Fruit fly (Drosophila melanogaster) whole organism, embryonic: ENCODE results near the gene CG33784.
A peak's percentile ranks its signal among the peaks of the same experiment; 100 is the strongest.

Experiments used
- Asciz ChIP-seq: fragments of 200-800 bp; sonication (Bioruptor generic); optimal IDR thresholded peaks from 2 replicates; lab custom pipeline; 2017; ENCODE audit warnings: missing biosample characterization, mild to moderate bottlenecking, missing genetic modification characterization, missing genetic modification reagents
- Bgb ChIP-seq: fragments of 200-800 bp; sonication (Bioruptor generic); IDR thresholded peaks from 2 replicates; pipeline ENCODE4 v1.3.6; 2022; ENCODE audit warnings: missing biosample characterization, missing genetic modification characterization; ENCODE audit not compliant: partially characterized antibody
- CG10209 ChIP-seq: fragments of 200-800 bp; sonication (Bioruptor generic); optimal IDR thresholded peaks from 3 replicates; lab custom pipeline; 2017; ENCODE audit warnings: missing biosample characterization, mild to moderate bottlenecking, missing genetic modification characterization, missing genetic modification reagents
- CG10979 ChIP-seq: fragments of 200-800 bp; sonication (Bioruptor generic); optimal IDR thresholded peaks from 2 replicates; lab custom pipeline; 2018; ENCODE audit warnings: missing biosample characterization, mild to moderate bottlenecking, missing genetic modification characterization, moderate library complexity
- CG12744 ChIP-seq: fragments of 200-800 bp; sonication (Bioruptor generic); optimal IDR thresholded peaks from 2 replicates; lab custom pipeline; 2016; ENCODE audit warnings: missing biosample characterization, missing genetic modification characterization
- CG13775 ChIP-seq: fragments of 200-800 bp; sonication (Bioruptor generic); optimal IDR thresholded peaks from 3 replicates; lab custom pipeline; 2017; ENCODE audit warnings: missing biosample characterization, mild to moderate bottlenecking, missing genetic modification characterization
- CG14014 ChIP-seq: fragments of 200-800 bp; sonication (Bioruptor generic); IDR thresholded peaks from 2 replicates; pipeline ENCODE4 v1.3.6; 2022; ENCODE audit warnings: missing biosample characterization, missing genetic modification characterization
- CG14441 ChIP-seq: fragments of 200-800 bp; sonication (Bioruptor generic); IDR thresholded peaks from 2 replicates; pipeline ENCODE4 v1.3.6; 2022; ENCODE audit warnings: missing biosample characterization, missing genetic modification characterization
- CG14710 ChIP-seq: fragments of 200-800 bp; sonication (Bioruptor generic); optimal IDR thresholded peaks from 3 replicates; lab custom pipeline; 2019; ENCODE audit warnings: missing biosample characterization, mild to moderate bottlenecking, missing genetic modification characterization, moderate library complexity
- CG15514 ChIP-seq: fragments of 200-800 bp; sonication (Bioruptor generic); optimal IDR thresholded peaks from 3 replicates; lab custom pipeline; 2017; ENCODE audit warnings: missing biosample characterization, missing genetic modification characterization, mild to moderate bottlenecking, moderate library complexity, missing genetic modification reagents
- CG16815 ChIP-seq: fragments of 200-800 bp; sonication (Bioruptor generic); optimal IDR thresholded peaks from 3 replicates; lab custom pipeline; 2017; ENCODE audit warnings: missing biosample characterization, mild to moderate bottlenecking, missing genetic modification characterization
- CG17328 ChIP-seq: fragments of 200-800 bp; sonication (Bioruptor generic); IDR thresholded peaks from 2 replicates; pipeline ENCODE4 v1.3.6; 2022; ENCODE audit warnings: missing biosample characterization, missing genetic modification characterization
- CG17385 ChIP-seq: fragments of 200-800 bp; sonication (Bioruptor generic); optimal IDR thresholded peaks from 3 replicates; lab custom pipeline; 2018; ENCODE audit warnings: missing biosample characterization, mild to moderate bottlenecking, missing genetic modification characterization
- CG18476 ChIP-seq: fragments of 200-800 bp; sonication (Bioruptor generic); optimal IDR thresholded peaks from 2 replicates; lab custom pipeline; 2016; ENCODE audit warnings: missing biosample characterization, mild to moderate bottlenecking, missing genetic modification characterization
- CG2116 ChIP-seq: fragments of 200-800 bp; sonication (Bioruptor generic); optimal IDR thresholded peaks from 3 replicates; lab custom pipeline; 2018; ENCODE audit warnings: missing biosample characterization, mild to moderate bottlenecking, missing genetic modification characterization
- CG2712 ChIP-seq: fragments of 200-800 bp; optimal IDR thresholded peaks from 3 replicates; lab custom pipeline; 2019; ENCODE audit warnings: missing biosample characterization, mild to moderate bottlenecking, missing genetic modification characterization, moderate library complexity
- CG2889 ChIP-seq: fragments of 200-800 bp; sonication (Bioruptor generic); IDR thresholded peaks from 3 replicates; pipeline ENCODE4 v1.3.6; 2022; ENCODE audit warnings: missing biosample characterization, missing genetic modification characterization
- CG30403 ChIP-seq: fragments of 200-800 bp; sonication (Bioruptor generic); optimal IDR thresholded peaks from 3 replicates; lab custom pipeline; 2016; ENCODE audit warnings: missing biosample characterization, missing genetic modification characterization
- CG31388 ChIP-seq: fragments of 200-800 bp; sonication (Bioruptor generic); optimal IDR thresholded peaks from 2 replicates; lab custom pipeline; 2016; ENCODE audit warnings: missing biosample characterization, missing genetic modification characterization
- CG33557 ChIP-seq: fragments of 200-800 bp; sonication (Bioruptor generic); optimal IDR thresholded peaks from 2 replicates; lab custom pipeline; 2019; ENCODE audit warnings: missing biosample characterization, mild to moderate bottlenecking, missing genetic modification characterization, moderate library complexity
- CG4617 ChIP-seq: fragments of 200-800 bp; sonication (Bioruptor generic); optimal IDR thresholded peaks from 3 replicates; lab custom pipeline; 2016; ENCODE audit warnings: missing biosample characterization, missing genetic modification characterization, borderline replicate concordance
- CG5953 ChIP-seq: fragments of 200-800 bp; sonication (Bioruptor generic); IDR thresholded peaks from 2 replicates; pipeline ENCODE4 v1.3.6; 2022; ENCODE audit warnings: missing biosample characterization, missing genetic modification characterization
- CG7928 ChIP-seq: fragments of 200-800 bp; sonication (Bioruptor generic); optimal IDR thresholded peaks from 2 replicates; lab custom pipeline; 2017; ENCODE audit warnings: missing biosample characterization, mild to moderate bottlenecking, missing genetic modification characterization
- CG7963 ChIP-seq: fragments of 200-800 bp; sonication (Bioruptor generic); IDR thresholded peaks from 3 replicates; pipeline ENCODE4 v1.3.6; 2022; ENCODE audit warnings: missing biosample characterization, missing genetic modification characterization; ENCODE audit not compliant: partially characterized antibody
- CG8388 ChIP-seq: fragments of 200-800 bp; sonication (Bioruptor generic); optimal IDR thresholded peaks from 2 replicates; lab custom pipeline; 2019; ENCODE audit warnings: missing biosample characterization, mild to moderate bottlenecking, missing genetic modification characterization, moderate library complexity
- CG8924 ChIP-seq: fragments of 200-800 bp; optimal IDR thresholded peaks from 3 replicates; lab custom pipeline; 2019; ENCODE audit warnings: missing biosample characterization, mild to moderate bottlenecking, missing genetic modification characterization, moderate library complexity
- CG9817 ChIP-seq: fragments of 200-800 bp; sonication (Bioruptor generic); optimal IDR thresholded peaks from 2 replicates; lab custom pipeline; 2018; ENCODE audit warnings: missing biosample characterization, mild to moderate bottlenecking, missing genetic modification characterization, moderate library complexity
- Camta ChIP-seq: fragments of 200-800 bp; sonication (Bioruptor generic); optimal IDR thresholded peaks from 2 replicates; lab custom pipeline; 2016; ENCODE audit warnings: missing biosample characterization, missing genetic modification characterization
- Dip3 ChIP-seq: fragments of 200-800 bp; sonication (Bioruptor generic); optimal IDR thresholded peaks from 3 replicates; lab custom pipeline; 2016; ENCODE audit warnings: missing biosample characterization, missing genetic modification characterization
- Elba2 ChIP-seq: fragments of 200-800 bp; sonication (Bioruptor generic); optimal IDR thresholded peaks from 3 replicates; lab custom pipeline; 2016; ENCODE audit warnings: missing biosample characterization, missing genetic modification characterization
- GATAe ChIP-seq: fragments of 200-800 bp; sonication (Bioruptor generic); conservative IDR thresholded peaks from 2 replicates; pipeline ENCODE4 v1.3.6; 2022; ENCODE audit warnings: missing biosample characterization, missing genetic modification characterization
- HLH4C ChIP-seq: fragments of 200-800 bp; sonication (Bioruptor generic); IDR thresholded peaks from 3 replicates; pipeline ENCODE4 v1.3.6; 2022; ENCODE audit warnings: missing biosample characterization, missing genetic modification characterization; ENCODE audit not compliant: partially characterized antibody
- Hand ChIP-seq: fragments of 200-800 bp; sonication (Bioruptor generic); optimal IDR thresholded peaks from 2 replicates; lab custom pipeline; 2017; ENCODE audit warnings: mild to moderate bottlenecking, missing biosample characterization, missing genetic modification reagents, missing genetic modification characterization
- Kr ChIP-seq: fragments of 200-800 bp; sonication (Bioruptor generic); optimal IDR thresholded peaks from 2 replicates; lab custom pipeline; 2017; ENCODE audit warnings: missing biosample characterization, mild to moderate bottlenecking, missing genetic modification characterization
- Lpt ChIP-seq: fragments of >200 bp; optimal IDR thresholded peaks from 2 replicates; lab custom pipeline; 2018; ENCODE audit warnings: missing biosample characterization, missing genetic modification characterization
- Nf-YA ChIP-seq: fragments of 200-800 bp; sonication (Bioruptor generic); IDR thresholded peaks from 2 replicates; pipeline ENCODE4 v1.3.6; 2022; ENCODE audit warnings: missing biosample characterization, missing genetic modification characterization
- Sox100B ChIP-seq: fragments of 200-800 bp; sonication (Bioruptor generic); optimal IDR thresholded peaks from 3 replicates; lab custom pipeline; 2018; ENCODE audit warnings: missing biosample characterization, mild to moderate bottlenecking, missing genetic modification characterization
- Taf1 ChIP-seq: fragments of 200-800 bp; sonication (Bioruptor generic); IDR thresholded peaks from 2 replicates; pipeline ENCODE4 v1.3.6; 2022; ENCODE audit warnings: missing biosample characterization, missing genetic modification characterization
- ab ChIP-seq: fragments of 200-800 bp; sonication (Bioruptor generic); optimal IDR thresholded peaks from 2 replicates; lab custom pipeline; 2016; ENCODE audit warnings: missing biosample characterization, missing genetic modification characterization
- ap ChIP-seq: fragments of 200-800 bp; sonication (Bioruptor generic); IDR thresholded peaks from 2 replicates; pipeline ENCODE4 v1.3.6; 2022; ENCODE audit warnings: missing biosample characterization, missing genetic modification characterization
- chn ChIP-seq: fragments of 200-800 bp; sonication (Bioruptor generic); optimal IDR thresholded peaks from 2 replicates; lab custom pipeline; 2016; ENCODE audit warnings: missing biosample characterization, missing genetic modification characterization
- ci ChIP-seq: fragments of 200-800 bp; sonication (Bioruptor generic); IDR thresholded peaks from 3 replicates; pipeline ENCODE4 v1.3.6; 2022; ENCODE audit warnings: missing biosample characterization, missing genetic modification characterization
- corto ChIP-seq: fragments of 200-800 bp; sonication (Bioruptor generic); optimal IDR thresholded peaks from 2 replicates; lab custom pipeline; 2016; ENCODE audit warnings: missing biosample characterization, mild to moderate bottlenecking, missing genetic modification characterization, moderate library complexity
- croc ChIP-seq: fragments of 200-800 bp; sonication (Bioruptor generic); conservative IDR thresholded peaks from 3 replicates; pipeline ENCODE4 v1.3.6; 2022; ENCODE audit warnings: missing biosample characterization, missing genetic modification characterization
- grn ChIP-seq: fragments of 200-800 bp; sonication (Bioruptor generic); optimal IDR thresholded peaks from 3 replicates; lab custom pipeline; 2017; ENCODE audit warnings: missing biosample characterization, missing genetic modification characterization
- lilli ChIP-seq: fragments of 200-800 bp; sonication (Bioruptor generic); optimal IDR thresholded peaks from 3 replicates; lab custom pipeline; 2016; ENCODE audit warnings: missing biosample characterization, missing genetic modification characterization
- nerfin-2 ChIP-seq: fragments of 200-800 bp; sonication (Bioruptor generic); IDR thresholded peaks from 2 replicates; pipeline ENCODE4 v1.3.6; 2022; ENCODE audit warnings: missing biosample characterization, missing genetic modification characterization; ENCODE audit not compliant: partially characterized antibody
- p53 ChIP-seq: fragments of 200-800 bp; sonication (Bioruptor generic); optimal IDR thresholded peaks from 2 replicates; lab custom pipeline; 2016; ENCODE audit warnings: missing biosample characterization, missing genetic modification characterization
- scrt ChIP-seq: fragments of 200-800 bp; sonication (Bioruptor generic); optimal IDR thresholded peaks from 2 replicates; lab custom pipeline; 2018; ENCODE audit warnings: missing biosample characterization, mild to moderate bottlenecking, missing genetic modification characterization, moderate library complexity
- tgo ChIP-seq: fragments of 200-800 bp; sonication (Bioruptor generic); IDR thresholded peaks from 3 replicates; pipeline ENCODE4 v1.3.6; 2022; ENCODE audit warnings: missing biosample characterization, missing genetic modification characterization
- wek ChIP-seq: fragments of 200-800 bp; sonication (Bioruptor generic); optimal IDR thresholded peaks from 3 replicates; lab custom pipeline; 2018; ENCODE audit warnings: missing biosample characterization, mild to moderate bottlenecking, missing genetic modification characterization, moderate library complexity

Gene CG33784

DNA sequence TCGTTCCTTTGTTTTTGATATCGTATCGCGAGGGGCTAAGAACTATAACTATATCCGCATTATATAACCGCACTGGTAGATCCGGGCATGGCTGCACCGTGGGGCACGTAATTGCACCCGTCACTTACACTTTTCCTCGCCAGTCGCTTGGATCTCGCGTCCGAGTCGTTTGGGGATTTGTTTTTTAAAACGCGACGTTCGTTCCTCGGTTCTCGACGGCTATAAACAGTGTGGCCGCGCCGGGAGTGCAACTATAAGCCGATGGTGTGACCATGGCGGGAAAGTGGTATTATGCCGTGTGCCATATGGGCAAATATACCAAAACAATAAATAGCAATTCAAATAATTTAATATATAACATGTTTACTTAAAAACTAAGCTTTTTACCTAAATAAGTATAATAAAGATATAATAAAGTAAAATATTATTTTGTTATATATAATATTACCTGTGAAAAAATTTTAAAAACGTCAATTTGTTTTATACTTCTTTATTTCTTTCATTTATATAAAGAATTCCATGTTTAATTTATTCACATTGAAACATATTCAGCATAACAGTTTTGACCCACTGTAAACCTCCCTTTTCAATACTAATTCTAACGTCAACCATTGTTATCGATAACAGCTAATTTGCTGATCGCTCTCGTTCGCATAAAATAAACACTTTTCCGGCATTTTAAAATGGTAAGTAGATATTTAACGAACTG lies 24.9 kb upstream of the CG33784 start, which contains the start of the genes Mical and CG3909 (continued):
- TF ChIP-seq tgo (GFP tag; lab: Robert Waterston, UW) (peak; percentile 95), Asciz (GFP tag; lab: Kevin White, UChicago) (peak; percentile 40), CG15514 (peak; percentile 59), CG12744 (GFP tag; lab: Kevin White, UChicago) (no peak), CG4617 (GFP tag; lab: Kevin White, UChicago) (peak; percentile 34), croc (GFP tag; lab: Robert Waterston, UW) (peak; percentile 53), CG14014 (GFP tag; lab: Robert Waterston, UW) (peak; percentile 90), Lpt (GFP tag; lab: Kevin White, UChicago) (no peak), CG31388 (GFP tag; lab: Kevin White, UChicago) (peak; percentile 65), CG2889 (peak; percentile 90), CG8924 (tag; lab: Kevin White, UChicago) (peak; percentile 92), CG10209 (GFP tag; lab: Kevin White, UChicago) (peak; percentile 76), CG17328 (peak; percentile 86), Hand (GFP tag; lab: Kevin White, UChicago) (peak; percentile 60), CG7963 (no peak; the same call in 2 of the 3 replicates), Taf1 (GFP tag; lab: Robert Waterston, UW) (peak; percentile 87), Sox100B (GFP tag; lab: Kevin White, UChicago) (peak; percentile 83), CG9817 (peak; percentile 84), p53 (no peak), chn (no peak), CG18476 (peak; percentile 45), CG5953 (peak; percentile 67), lilli (peak; percentile 66), CG7928 (GFP tag; lab: Kevin White, UChicago) (no peak), HLH4C (peak; percentile 64), CG13775 (GFP tag; lab: Kevin White, UChicago) (peak; percentile 80), grn (GFP tag; lab: Kevin White, UChicago) (no peak), CG30403 (GFP tag; lab: Kevin White, UChicago) (peak; percentile 85), Elba2 (GFP tag; lab: Kevin White, UChicago) (no peak), corto (GFP tag; lab: Kevin White, UChicago) (peak; percentile 47), Kr (no peak), CG33557 (GFP tag; lab: Kevin White, UChicago) (peak; percentile 31)

DNA sequence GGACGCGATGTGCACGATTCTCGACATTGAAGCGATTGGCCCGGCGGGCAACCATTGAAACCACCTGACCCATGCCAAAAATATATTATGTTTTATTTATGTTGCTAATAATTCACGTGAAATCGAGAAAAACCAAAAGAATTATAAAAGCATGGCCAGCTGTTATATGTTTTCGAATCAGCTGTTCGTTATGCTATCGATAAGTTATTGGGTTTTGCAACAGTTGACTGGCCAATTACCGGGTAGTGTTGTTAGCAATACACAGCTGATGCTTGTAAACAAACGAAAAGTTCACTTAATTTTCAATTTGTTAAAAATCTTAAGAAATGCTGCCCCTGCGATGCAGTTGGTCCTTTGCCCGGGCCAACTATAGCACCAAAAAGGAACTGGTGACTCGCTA lies 22.4 kb upstream of the CG33784 start, which contains the start of the genes CG11722 and mtTFB2:
CG11722 (minus strand) TSS at position 200 of the 400 bp plus-strand sequence.
mtTFB2 (plus strand) TSS at position 232 of the 400 bp plus-strand sequence.
- TF ChIP-seq CG33557 (GFP tag; lab: Kevin White, UChicago) = no peak
- no peak for TF ChIP-seq ci (GFP tag; lab: Robert Waterston, UW)
- TF ChIP-seq CG14441 (GFP tag; lab: Robert Waterston, UW) = no peak
- TF ChIP-seq CG2712 (tag; lab: Kevin White, UChicago) = peak; percentile 3
- no peak for TF ChIP-seq ab (GFP tag; lab: Kevin White, UChicago)
- peak; percentile 50 for TF ChIP-seq CG2116
- TF ChIP-seq CG17385 = no peak
- no peak for TF ChIP-seq Camta (GFP tag; lab: Kevin White, UChicago)
- TF ChIP-seq CG14710 (tag; lab: Kevin White, UChicago) = peak; percentile 14
- peak; percentile 90 for TF ChIP-seq scrt (GFP tag; lab: Kevin White, UChicago)
- TF ChIP-seq Nf-YA = no peak
- TF ChIP-seq CG8388 (GFP tag; lab: Kevin White, UChicago) = no peak
- TF ChIP-seq Bgb = peak; percentile 41; the same call in 1 of the 2 replicates
- TF ChIP-seq Dip3 (GFP tag; lab: Kevin White, UChicago) = no peak
- TF ChIP-seq CG16815 (GFP tag; lab: Kevin White, UChicago) = no peak
- no peak for TF ChIP-seq ap (GFP tag; lab: Robert Waterston, UW)
- TF ChIP-seq GATAe (GFP tag; lab: Robert Waterston, UW) = no peak
- no peak for TF ChIP-seq Lpt (GFP tag; lab: Kevin White, UChicago)
- TF ChIP-seq nerfin-2 = peak; percentile 48; the same call in 1 of the 2 replicates
- TF ChIP-seq CG10979 = no peak
- no peak for TF ChIP-seq wek
